Fruit fly (Drosophila melanogaster) whole organism, embryonic: ENCODE data around the gene CG3679.
A peak's percentile ranks its signal among the peaks of the same experiment; 100 is the strongest.

Experiments used
- Awh ChIP-seq: fragments of 200-800 bp; sonication (Bioruptor generic); IDR thresholded peaks from 2 replicates; pipeline ENCODE4, ENCODE4 v1.3.6; 2022; ENCODE audit warnings: missing biosample characterization, missing genetic modification characterization
- B-H1 ChIP-seq: fragments of 200-800 bp; sonication (Bioruptor generic); IDR thresholded peaks from 3 replicates; pipeline ENCODE4 v1.3.6; 2022; ENCODE audit warnings: missing biosample characterization, missing genetic modification characterization
- BEAF-32 ChIP-seq: fragments of 200-800 bp; sonication (Bioruptor generic); optimal IDR thresholded peaks from 3 replicates; lab custom pipeline; 2017; ENCODE audit warnings: missing biosample characterization, missing genetic modification characterization, mild to moderate bottlenecking, moderate library complexity, missing genetic modification reagents
- Bdp1 ChIP-seq: fragments of 200-800 bp; sonication (Bioruptor generic); optimal IDR thresholded peaks from 3 replicates; lab custom pipeline; 2016; ENCODE audit warnings: missing biosample characterization, missing genetic modification characterization
- CG10209 ChIP-seq: fragments of 200-800 bp; sonication (Bioruptor generic); optimal IDR thresholded peaks from 3 replicates; lab custom pipeline; 2017; ENCODE audit warnings: missing biosample characterization, mild to moderate bottlenecking, missing genetic modification characterization, missing genetic modification reagents
- CG10543 ChIP-seq: fragments of 200-800 bp; sonication (Bioruptor generic); optimal IDR thresholded peaks from 3 replicates; lab custom pipeline; 2017; ENCODE audit warnings: missing biosample characterization, mild to moderate bottlenecking, missing genetic modification characterization, moderate library complexity
- CG10654 ChIP-seq: fragments of 200-800 bp; sonication (Bioruptor generic); optimal IDR thresholded peaks from 2 replicates; lab custom pipeline; 2016; ENCODE audit warnings: missing biosample characterization, missing genetic modification characterization
- CG14441 ChIP-seq: fragments of 200-800 bp; sonication (Bioruptor generic); IDR thresholded peaks from 2 replicates; pipeline ENCODE4 v1.3.6; 2022; ENCODE audit warnings: missing biosample characterization, missing genetic modification characterization
- CG17186 ChIP-seq: fragments of 200-800 bp; sonication (Bioruptor generic); optimal IDR thresholded peaks from 3 replicates; lab custom pipeline; 2017; ENCODE audit warnings: missing biosample characterization, missing genetic modification reagents, missing genetic modification characterization
- CG30020 ChIP-seq: fragments of 200-800 bp; optimal IDR thresholded peaks from 2 replicates; lab custom pipeline; 2019; ENCODE audit warnings: missing biosample characterization, mild to moderate bottlenecking, missing genetic modification characterization, moderate library complexity
- CG4424 ChIP-seq: fragments of 200-800 bp; sonication (Bioruptor generic); optimal IDR thresholded peaks from 3 replicates; lab custom pipeline; 2016; ENCODE audit warnings: missing biosample characterization, missing genetic modification characterization
- CG4730 ChIP-seq: fragments of 200-800 bp; sonication (Bioruptor generic); IDR thresholded peaks from 2 replicates; pipeline ENCODE4 v1.3.6; 2022; ENCODE audit warnings: missing biosample characterization, missing genetic modification characterization
- CG6683 ChIP-seq: fragments of 200-800 bp; sonication (Bioruptor generic); optimal IDR thresholded peaks from 2 replicates; lab custom pipeline; 2017; ENCODE audit warnings: missing biosample characterization, mild to moderate bottlenecking, missing genetic modification characterization, missing genetic modification reagents
- CG6791 ChIP-seq: fragments of 200-800 bp; sonication (Bioruptor generic); IDR thresholded peaks from 3 replicates; pipeline ENCODE4 v1.3.6; 2022; ENCODE audit warnings: missing biosample characterization, missing genetic modification characterization; ENCODE audit not compliant: partially characterized antibody
- CG7745 ChIP-seq: fragments of 200-800 bp; sonication (Bioruptor generic); optimal IDR thresholded peaks from 2 replicates; lab custom pipeline; 2018; ENCODE audit warnings: missing biosample characterization, mild to moderate bottlenecking, missing genetic modification characterization, moderate library complexity
- CG8765 ChIP-seq: fragments of 200-800 bp; sonication (Bioruptor generic); IDR thresholded peaks from 2 replicates; pipeline ENCODE4 v1.3.6; 2022; ENCODE audit warnings: missing biosample characterization, missing genetic modification characterization
- CG9727 ChIP-seq: fragments of 200-800 bp; sonication (Bioruptor generic); optimal IDR thresholded peaks from 3 replicates; lab custom pipeline; 2017; ENCODE audit warnings: missing biosample characterization, mild to moderate bottlenecking, missing genetic modification characterization
- Dip3 ChIP-seq: fragments of 200-800 bp; sonication (Bioruptor generic); optimal IDR thresholded peaks from 3 replicates; lab custom pipeline; 2016; ENCODE audit warnings: missing biosample characterization, missing genetic modification characterization
- Doc2 ChIP-seq: fragments of 200-800 bp; sonication (Bioruptor generic); IDR thresholded peaks from 2 replicates; pipeline ENCODE4 v1.3.6; 2022; ENCODE audit warnings: missing biosample characterization, missing genetic modification characterization
- Lpt ChIP-seq: fragments of >200 bp; optimal IDR thresholded peaks from 2 replicates; lab custom pipeline; 2018; ENCODE audit warnings: missing biosample characterization, missing genetic modification characterization
- Max ChIP-seq: fragments of 200-800 bp; sonication (Bioruptor generic); optimal IDR thresholded peaks from 2 replicates; lab custom pipeline; 2016; ENCODE audit warnings: missing biosample characterization, mild to moderate bottlenecking, missing genetic modification characterization
- Myb ChIP-seq: fragments of 200-800 bp; sonication (Bioruptor generic); optimal IDR thresholded peaks from 2 replicates; lab custom pipeline; 2016; ENCODE audit warnings: missing biosample characterization, missing genetic modification characterization
- NFAT ChIP-seq: fragments of 200-800 bp; sonication (Bioruptor generic); IDR thresholded peaks from 2 replicates; pipeline ENCODE4 v1.3.6; 2022; ENCODE audit warnings: missing biosample characterization, missing genetic modification characterization
- NfI ChIP-seq: fragments of 200-800 bp; sonication (Bioruptor generic); optimal IDR thresholded peaks from 3 replicates; lab custom pipeline; 2018; ENCODE audit warnings: missing biosample characterization, mild to moderate bottlenecking, missing genetic modification characterization, moderate library complexity
- Optix ChIP-seq: fragments of 200-800 bp; sonication (Bioruptor generic); IDR thresholded peaks from 3 replicates; pipeline ENCODE4 v1.3.6; 2022; ENCODE audit warnings: missing biosample characterization, missing genetic modification characterization
- PHDP ChIP-seq: fragments of 200-800 bp; sonication (Bioruptor generic); optimal IDR thresholded peaks from 3 replicates; lab custom pipeline; 2018; ENCODE audit warnings: missing biosample characterization, mild to moderate bottlenecking, missing genetic modification characterization, moderate library complexity
- Xbp1 ChIP-seq: fragments of 200-800 bp; sonication (Bioruptor generic); optimal IDR thresholded peaks from 3 replicates; lab custom pipeline; 2016; ENCODE audit warnings: missing biosample characterization, mild to moderate bottlenecking, missing genetic modification characterization
- YL-1 ChIP-seq: fragments of 200-800 bp; sonication (Bioruptor generic); optimal IDR thresholded peaks from 3 replicates; lab custom pipeline; 2017; ENCODE audit warnings: missing biosample characterization, mild to moderate bottlenecking, missing genetic modification characterization
- ato ChIP-seq: fragments of 200-800 bp; sonication (Bioruptor generic); IDR thresholded peaks from 2 replicates; pipeline ENCODE4 v1.3.6; 2022; ENCODE audit warnings: missing biosample characterization, missing genetic modification characterization; ENCODE audit not compliant: partially characterized antibody
- bab2 ChIP-seq: fragments of 200-800 bp; sonication (Bioruptor generic); optimal IDR thresholded peaks from 2 replicates; lab custom pipeline; 2016; ENCODE audit warnings: missing biosample characterization, missing genetic modification characterization
- bbx ChIP-seq: fragments of 200-800 bp; sonication (Bioruptor generic); IDR thresholded peaks from 2 replicates; pipeline ENCODE4 v1.3.6; 2022; ENCODE audit warnings: missing biosample characterization, missing genetic modification characterization; ENCODE audit not compliant: partially characterized antibody
- bsh ChIP-seq, 2 experiments: fragments of 200-800 bp; sonication (Bioruptor generic); optimal IDR thresholded peaks; 2 replicates each; lab custom pipeline; 2017 to 2018; ENCODE audit warnings: mild to moderate bottlenecking in 2 of 2, missing biosample characterization in 2 of 2, missing genetic modification characterization in 2 of 2, moderate library complexity in 1 of 2
- caup ChIP-seq: fragments of 200-800 bp; sonication (Bioruptor generic); optimal IDR thresholded peaks from 3 replicates; lab custom pipeline; 2017; ENCODE audit warnings: missing biosample characterization, mild to moderate bottlenecking, missing genetic modification characterization, moderate library complexity; ENCODE audit not compliant: severe bottlenecking
- corto ChIP-seq: fragments of 200-800 bp; sonication (Bioruptor generic); optimal IDR thresholded peaks from 2 replicates; lab custom pipeline; 2016; ENCODE audit warnings: missing biosample characterization, mild to moderate bottlenecking, missing genetic modification characterization, moderate library complexity
- fru ChIP-seq: fragments of >200 bp; optimal IDR thresholded peaks from 2 replicates; lab custom pipeline; 2017
- grn ChIP-seq: fragments of 200-800 bp; sonication (Bioruptor generic); optimal IDR thresholded peaks from 3 replicates; lab custom pipeline; 2017; ENCODE audit warnings: missing biosample characterization, missing genetic modification characterization
- insv ChIP-seq, 2 experiments: fragments of 200-800 bp; sonication (Bioruptor generic); optimal IDR thresholded peaks; 3 replicates each; lab custom pipeline; 2016 to 2018; ENCODE audit warnings: missing biosample characterization in 2 of 2, missing genetic modification characterization in 2 of 2
- kah ChIP-seq: fragments of 200-800 bp; sonication (Bioruptor generic); optimal IDR thresholded peaks from 2 replicates; lab custom pipeline; 2018; ENCODE audit warnings: missing biosample characterization, mild to moderate bottlenecking, missing genetic modification characterization
- ken ChIP-seq: fragments of 200-800 bp; sonication (Bioruptor generic); IDR thresholded peaks from 3 replicates; pipeline ENCODE4 v1.3.6; 2022; ENCODE audit warnings: missing biosample characterization, missing genetic modification characterization
- lbe ChIP-seq: fragments of 200-800 bp; sonication (Bioruptor generic); optimal IDR thresholded peaks from 2 replicates; lab custom pipeline; 2016; ENCODE audit warnings: missing biosample characterization, mild to moderate bottlenecking, missing genetic modification characterization
- luna ChIP-seq: fragments of 200-800 bp; sonication (Bioruptor generic); optimal IDR thresholded peaks from 2 replicates; lab custom pipeline; 2016; ENCODE audit warnings: missing biosample characterization, missing genetic modification characterization
- odd ChIP-seq: fragments of 200-800 bp; sonication (Bioruptor generic); optimal IDR thresholded peaks from 2 replicates; lab custom pipeline; 2017; ENCODE audit warnings: missing biosample characterization, mild to moderate bottlenecking, missing genetic modification characterization
- ranshi ChIP-seq: fragments of 200-800 bp; sonication (Bioruptor generic); IDR thresholded peaks from 2 replicates; pipeline ENCODE4 v1.3.6; 2022; ENCODE audit warnings: missing biosample characterization, missing genetic modification characterization
- ro ChIP-seq: fragments of 200-800 bp; sonication (Bioruptor generic); IDR thresholded peaks from 2 replicates; pipeline ENCODE4 v1.3.6; 2022; ENCODE audit warnings: missing biosample characterization, missing genetic modification characterization
- sc ChIP-seq, 3 experiments: fragments of >200 bp in 2 of 3; fragments of 200-800 bp in 1 of 3; sonication (Bioruptor generic) in 1 of 3; optimal IDR thresholded peaks; 2 replicates in 2 of 3; 3 replicates in 1 of 3; lab custom pipeline; 2017; ENCODE audit warnings: mild to moderate bottlenecking in 1 of 3, missing biosample characterization in 1 of 3, missing genetic modification characterization in 1 of 3, missing genetic modification reagents in 1 of 3
- schlank ChIP-seq: fragments of 200-800 bp; sonication (Bioruptor generic); optimal IDR thresholded peaks from 2 replicates; lab custom pipeline; 2018; ENCODE audit warnings: missing biosample characterization, mild to moderate bottlenecking, missing genetic modification characterization
- sens ChIP-seq: fragments of 200-800 bp; sonication (Bioruptor generic); peaks from one replicate; lab custom pipeline; 2016; ENCODE audit warnings: missing biosample characterization, missing genetic modification characterization
- usp ChIP-seq: fragments of >200 bp; optimal IDR thresholded peaks from 2 replicates; lab custom pipeline; 2017; ENCODE audit warnings: missing biosample characterization, missing genetic modification characterization
- vnd ChIP-seq: fragments of 200-800 bp; sonication (Bioruptor generic); IDR thresholded peaks from 3 replicates; pipeline ENCODE4 v1.3.6; 2022; ENCODE audit warnings: missing biosample characterization, missing genetic modification characterization; ENCODE audit not compliant: partially characterized antibody
- wor ChIP-seq: fragments of 200-800 bp; sonication (Bioruptor generic); IDR thresholded peaks from 2 replicates; pipeline ENCODE4 v1.3.6; 2022; ENCODE audit warnings: missing biosample characterization, missing genetic modification characterization
- zen2 ChIP-seq: fragments of 200-800 bp; sonication (Bioruptor generic); IDR thresholded peaks from 3 replicates; pipeline ENCODE4 v1.3.6; 2022; ENCODE audit warnings: missing biosample characterization, missing genetic modification characterization; ENCODE audit not compliant: partially characterized antibody

CG3679 gene

dm6 chrX:16263415-16263814, 40.3 kb upstream of the CG3679 start (continued):
- TF ChIP-seq bbx (GFP tag; lab: Robert Waterston, UW): no peak
- TF ChIP-seq Optix: peak; percentile 66; the same call in 1 of the 3 replicates
- TF ChIP-seq CG6791: no peak
- peak; percentile 53 for TF ChIP-seq schlank
- no peak for TF ChIP-seq zen2 (GFP tag; lab: Robert Waterston, UW)
- peak; percentile 76 for TF ChIP-seq CG8765 (GFP tag; lab: Robert Waterston, UW)
- peak; percentile 78 for TF ChIP-seq Xbp1 (GFP tag; lab: Kevin White, UChicago)
- TF ChIP-seq bab2: peak; percentile 46
- peak; percentile 70 for TF ChIP-seq wor (GFP tag; lab: Robert Waterston, UW)
- peak; percentile 12 to 89 for TF ChIP-seq bsh (GFP tag; optimal IDR thresholded peaks at IDR 0.05; lab: Kevin White, UChicago)
- peak; percentile 23 for TF ChIP-seq CG10543 (GFP tag; lab: Kevin White, UChicago)
- no peak for TF ChIP-seq Lpt
- TF ChIP-seq sc (optimal IDR thresholded peaks at IDR 0.05; lab: Kevin White, UChicago): no peak
- TF ChIP-seq sc (GFP tag; optimal IDR thresholded peaks at IDR 0.05; lab: Kevin White, UChicago): peak; percentile 56
- TF ChIP-seq Doc2 (GFP tag; lab: Robert Waterston, UW): no peak
- peak; percentile 73 for TF ChIP-seq caup (GFP tag; lab: Kevin White, UChicago)
- TF ChIP-seq CG17186 (GFP tag; lab: Kevin White, UChicago): no peak
- no peak for TF ChIP-seq YL-1 (GFP tag; lab: Kevin White, UChicago)
- peak; percentile 73 for TF ChIP-seq CG14441 (GFP tag; lab: Robert Waterston, UW)
- peak; percentile 95 for TF ChIP-seq sens (GFP tag; lab: Kevin White, UChicago)
- no peak for TF ChIP-seq lbe
- TF ChIP-seq Myb: no peak
- peak; percentile 82 for TF ChIP-seq PHDP (tag; lab: Kevin White, UChicago)
- peak; percentile 41 for TF ChIP-seq NFAT (GFP tag; lab: Robert Waterston, UW)
- TF ChIP-seq usp (GFP tag; lab: Kevin White, UChicago): no peak
- TF ChIP-seq ro (GFP tag; lab: Robert Waterston, UW): peak; percentile 52; the same call in 1 of the 2 replicates
- TF ChIP-seq fru: no peak
- peak; percentile 28 for TF ChIP-seq Dip3
- peak; percentile 72 for TF ChIP-seq CG10209 (GFP tag; lab: Kevin White, UChicago)
- TF ChIP-seq Awh (GFP tag; lab: Robert Waterston, UW): peak; percentile 86
- TF ChIP-seq BEAF-32 (GFP tag; lab: Kevin White, UChicago): no peak
- TF ChIP-seq insv (GFP tag; optimal IDR thresholded peaks at IDR 0.05; lab: Kevin White, UChicago): no peak
- no peak for TF ChIP-seq corto (GFP tag; lab: Kevin White, UChicago)
- no peak for TF ChIP-seq grn (GFP tag; lab: Kevin White, UChicago)
- TF ChIP-seq CG30020 (tag; lab: Kevin White, UChicago): peak; percentile 36
- TF ChIP-seq CG7745 (tag; lab: Kevin White, UChicago): no peak
- TF ChIP-seq odd (GFP tag; lab: Kevin White, UChicago): peak; percentile 62
- TF ChIP-seq ranshi (GFP tag; lab: Robert Waterston, UW): peak; percentile 85
- TF ChIP-seq CG6683: peak; percentile 45
- no peak for TF ChIP-seq vnd (GFP tag; lab: Robert Waterston, UW)
- peak; percentile 77 for TF ChIP-seq CG4424 (GFP tag; lab: Kevin White, UChicago)
- TF ChIP-seq CG4730 (GFP tag; lab: Robert Waterston, UW): peak; percentile 61
- no peak for TF ChIP-seq ato
- TF ChIP-seq Max: peak; percentile 76
- peak; percentile 32 for TF ChIP-seq kah
- peak; percentile 75 for TF ChIP-seq B-H1
- TF ChIP-seq NfI (GFP tag; lab: Kevin White, UChicago): peak; percentile 70
- TF ChIP-seq CG10654: peak; percentile 69
- TF ChIP-seq luna (GFP tag; lab: Kevin White, UChicago): peak; percentile 26
- peak; percentile 75 for TF ChIP-seq ken (GFP tag; lab: Robert Waterston, UW)
- peak; percentile 6 for TF ChIP-seq Bdp1 (GFP tag; lab: Kevin White, UChicago)
- peak; percentile 81 for TF ChIP-seq CG9727 (GFP tag; lab: Kevin White, UChicago)
